Worm (Caenorhabditis elegans) whole organism, young adult: ENCODE data around the gene rhr-1.

Experiments used
- C06A6.2 ChIP-seq: fragments of 200-800 bp; sonication (Bioruptor generic); conservative IDR thresholded peaks from 2 replicates; pipeline ENCODE4 v1.3.6; 2022; ENCODE audit warnings: missing genetic modification characterization, missing compliant biosample characterization
- F52B5.7 ChIP-seq: sonication (generic microtip); optimal IDR thresholded peaks from 2 replicates; lab custom pipeline; 2016; ENCODE audit warnings: mild to moderate bottlenecking, missing genetic modification characterization, missing compliant biosample characterization
- F55B11.4 ChIP-seq: sonication (generic microtip); optimal IDR thresholded peaks from 2 replicates; lab custom pipeline; 2016; ENCODE audit warnings: missing compliant biosample characterization, missing genetic modification characterization, borderline replicate concordance; ENCODE audit not compliant: insufficient read depth
- K11D2.4 ChIP-seq: fragments of 200-800 bp; sonication (Bioruptor generic); IDR thresholded peaks from 2 replicates; pipeline ENCODE4 v1.3.6; 2022; ENCODE audit warnings: missing genetic modification reagents, missing genetic modification characterization, missing compliant biosample characterization
- K12H6.12 ChIP-seq: fragments of 200-800 bp; sonication (Bioruptor generic); optimal IDR thresholded peaks from 2 replicates; lab custom pipeline; 2018; ENCODE audit warnings: mild to moderate bottlenecking, missing genetic modification characterization, missing compliant biosample characterization
- Y53F4B.3 ChIP-seq: fragments of 200-800 bp; sonication (Bioruptor generic); IDR thresholded peaks from 2 replicates; pipeline ENCODE4 v1.3.6; 2022; ENCODE audit warnings: missing genetic modification reagents, missing genetic modification characterization, missing compliant biosample characterization
- akir-1 ChIP-seq: fragments of 200-800 bp; sonication (Bioruptor generic); optimal IDR thresholded peaks from 2 replicates; lab custom pipeline; 2018; ENCODE audit warnings: mild to moderate bottlenecking, missing genetic modification characterization, moderate library complexity, missing compliant biosample characterization
- aptf-2 ChIP-seq: fragments of 200-800 bp; sonication (Bioruptor generic); conservative IDR thresholded peaks from 2 replicates; pipeline ENCODE4 v1.3.6; 2022; ENCODE audit warnings: missing genetic modification reagents, missing genetic modification characterization, missing compliant biosample characterization
- aptf-3 ChIP-seq: fragments of 200-800 bp; sonication (Bioruptor generic); IDR thresholded peaks from 2 replicates; pipeline ENCODE4 v1.3.6; 2022; ENCODE audit warnings: missing genetic modification characterization, missing compliant biosample characterization
- athp-1 ChIP-seq: sonication (generic microtip); optimal IDR thresholded peaks from 2 replicates; lab custom pipeline; 2017; ENCODE audit warnings: mild to moderate bottlenecking, missing genetic modification characterization, missing compliant biosample characterization
- attf-6 ChIP-seq: fragments of 200-800 bp; sonication (Bioruptor generic); IDR thresholded peaks from 2 replicates; pipeline ENCODE4 v1.3.6; 2022; ENCODE audit warnings: missing genetic modification reagents, missing genetic modification characterization, missing compliant biosample characterization
- bed-1 ChIP-seq: fragments of 200-800 bp; sonication (Bioruptor generic); IDR thresholded peaks from 2 replicates; pipeline ENCODE4 v1.3.6; 2022; ENCODE audit warnings: missing genetic modification reagents, missing genetic modification characterization, missing compliant biosample characterization
- ceh-79 ChIP-seq: sonication (generic microtip); optimal IDR thresholded peaks from 2 replicates; lab custom pipeline; 2017; ENCODE audit warnings: mild to moderate bottlenecking, missing genetic modification characterization, missing compliant biosample characterization
- ceh-91 ChIP-seq: fragments of 200-800 bp; sonication (Bioruptor generic); IDR thresholded peaks from 2 replicates; pipeline ENCODE4 v1.3.6; 2022; ENCODE audit warnings: missing genetic modification reagents, missing genetic modification characterization, missing compliant biosample characterization
- die-1 ChIP-seq: sonication (generic microtip); optimal IDR thresholded peaks from 2 replicates; lab custom pipeline; 2016; ENCODE audit warnings: missing genotype, mild to moderate bottlenecking, missing genetic modification characterization, missing compliant biosample characterization
- dox-1 ChIP-seq: fragments of 200-800 bp; sonication (Bioruptor generic); IDR thresholded peaks from 2 replicates; pipeline ENCODE4 v1.3.6; 2022; ENCODE audit warnings: missing genetic modification reagents, missing genetic modification characterization, missing compliant biosample characterization
- egl-18 ChIP-seq: fragments of 200-800 bp; sonication (Bioruptor generic); IDR thresholded peaks from 2 replicates; pipeline ENCODE4 v1.3.6; 2022; ENCODE audit warnings: missing genetic modification reagents, missing genetic modification characterization, missing compliant biosample characterization
- ets-4 ChIP-seq: fragments of 200-800 bp; sonication (Bioruptor generic); optimal IDR thresholded peaks from 2 replicates; lab custom pipeline; 2018; ENCODE audit warnings: mild to moderate bottlenecking, missing genetic modification characterization, missing compliant biosample characterization
- him-1 ChIP-seq: sonication (generic microtip); optimal IDR thresholded peaks from 2 replicates; lab custom pipeline; 2016; ENCODE audit warnings: missing genotype, missing genetic modification reagents, missing genetic modification characterization, missing compliant biosample characterization
- hlh-12 ChIP-seq: sonication (generic microtip); optimal IDR thresholded peaks from 2 replicates; lab custom pipeline; 2016; ENCODE audit warnings: missing genetic modification characterization, missing compliant biosample characterization
- hlh-26 ChIP-seq: fragments of 200-800 bp; sonication (Bioruptor generic); conservative IDR thresholded peaks from 2 replicates; pipeline ENCODE4 v1.3.6; 2022; ENCODE audit warnings: missing genetic modification reagents, missing genetic modification characterization, missing compliant biosample characterization
- hmg-1.2 ChIP-seq: fragments of 200-800 bp; sonication (Bioruptor generic); IDR thresholded peaks from 2 replicates; pipeline ENCODE4 v1.3.6; 2022; ENCODE audit warnings: missing genetic modification reagents, missing genetic modification characterization, missing compliant biosample characterization
- hsf-1 ChIP-seq: fragments of 200-800 bp; sonication (Bioruptor generic); IDR thresholded peaks from 2 replicates; pipeline ENCODE4 v1.3.6; 2022; ENCODE audit warnings: missing genetic modification reagents, missing genetic modification characterization, missing compliant biosample characterization
- let-607 ChIP-seq, 2 experiments: fragments of 200-800 bp in 1 of 2; sonication (Bioruptor generic) in 1 of 2; sonication (generic microtip) in 1 of 2; optimal IDR thresholded peaks; 2 replicates each; lab custom pipeline; 2016 to 2018; ENCODE audit warnings: mild to moderate bottlenecking in 2 of 2, missing compliant biosample characterization in 2 of 2, missing genetic modification characterization in 2 of 2, moderate library complexity in 2 of 2, missing genotype in 1 of 2
- lin-26 ChIP-seq: fragments of 200-800 bp; sonication (Bioruptor generic); IDR thresholded peaks from 2 replicates; pipeline ENCODE4 v1.3.6; 2022; ENCODE audit warnings: missing genetic modification reagents, missing genetic modification characterization, missing compliant biosample characterization
- lin-40 ChIP-seq: sonication (generic microtip); optimal IDR thresholded peaks from 2 replicates; lab custom pipeline; 2016; ENCODE audit warnings: missing genetic modification characterization, mild to moderate bottlenecking, missing compliant biosample characterization, missing genotype, missing genetic modification reagents
- lsy-27 ChIP-seq: sonication (generic microtip); optimal IDR thresholded peaks from 2 replicates; lab custom pipeline; 2017; ENCODE audit warnings: missing genetic modification characterization, mild to moderate bottlenecking, missing compliant biosample characterization, antibody characterized with exemption, missing genotype, borderline replicate concordance; ENCODE audit not compliant: insufficient read depth
- madf-6 ChIP-seq: fragments of 200-800 bp; sonication (Bioruptor generic); IDR thresholded peaks from 2 replicates; pipeline ENCODE4 v1.3.6; 2022; ENCODE audit warnings: missing genetic modification reagents, missing genetic modification characterization, missing compliant biosample characterization
- madf-8 ChIP-seq: fragments of 200-800 bp; sonication (Bioruptor generic); conservative IDR thresholded peaks from 2 replicates; pipeline ENCODE4 v1.3.6; 2022; ENCODE audit warnings: missing genetic modification reagents, missing genetic modification characterization, missing compliant biosample characterization
- mel-28 ChIP-seq: sonication (generic microtip); optimal IDR thresholded peaks from 2 replicates; lab custom pipeline; 2016; ENCODE audit warnings: borderline replicate concordance, mild to moderate bottlenecking, missing genetic modification characterization, missing compliant biosample characterization
- mxl-1 ChIP-seq: sonication (generic microtip); optimal IDR thresholded peaks from 2 replicates; lab custom pipeline; 2016; ENCODE audit warnings: missing genetic modification characterization, missing compliant biosample characterization
- nfya-2 ChIP-seq: fragments of 200-800 bp; sonication (Bioruptor generic); IDR thresholded peaks from 2 replicates; pipeline ENCODE4 v1.3.6; 2022; ENCODE audit warnings: missing genetic modification reagents, missing genetic modification characterization, missing compliant biosample characterization
- nfyb-1 ChIP-seq: fragments of 200-800 bp; sonication (Bioruptor generic); IDR thresholded peaks from 2 replicates; pipeline ENCODE4 v1.3.6; 2022; ENCODE audit warnings: missing genetic modification reagents, missing genetic modification characterization, missing compliant biosample characterization
- nhr-120 ChIP-seq: fragments of 200-800 bp; sonication (Bioruptor generic); IDR thresholded peaks from 2 replicates; pipeline ENCODE4 v1.3.6; 2022; ENCODE audit warnings: missing genetic modification characterization, missing compliant biosample characterization
- nhr-179 ChIP-seq: sonication (generic microtip); optimal IDR thresholded peaks from 2 replicates; lab custom pipeline; 2016; ENCODE audit warnings: mild to moderate bottlenecking, missing genetic modification characterization, missing compliant biosample characterization
- nhr-90 ChIP-seq: sonication (generic microtip); optimal IDR thresholded peaks from 2 replicates; lab custom pipeline; 2016; ENCODE audit warnings: missing genotype, mild to moderate bottlenecking, missing genetic modification characterization, missing compliant biosample characterization
- pbrm-1 ChIP-seq: fragments of 200-800 bp; sonication (Bioruptor generic); IDR thresholded peaks from 2 replicates; pipeline ENCODE4 v1.3.6; 2022; ENCODE audit warnings: missing genetic modification reagents, missing genetic modification characterization, missing compliant biosample characterization
- pha-4 ChIP-seq: fragments of 150-350 bp; sonication (generic microtip); optimal IDR thresholded peaks from 2 replicates; lab custom pipeline; 2014; ENCODE audit warnings: missing biosample characterization, missing genetic modification reagents, missing genetic modification characterization
- rcor-1 ChIP-seq: fragments of 200-800 bp; sonication (Bioruptor generic); IDR thresholded peaks from 2 replicates; pipeline ENCODE4 v1.3.6; 2022; ENCODE audit warnings: missing genetic modification reagents, missing genetic modification characterization, missing compliant biosample characterization
- rec-8 ChIP-seq, 2 experiments: sonication (generic microtip); optimal IDR thresholded peaks; 2 replicates each; lab custom pipeline; 2016; ENCODE audit warnings: mild to moderate bottlenecking in 2 of 2, missing genetic modification characterization in 2 of 2, missing genetic modification reagents in 2 of 2, missing genotype in 2 of 2, missing biosample characterization in 1 of 2, missing compliant biosample characterization in 1 of 2, moderate library complexity in 1 of 2
- snpc-1.3 ChIP-seq: sonication (generic microtip); optimal IDR thresholded peaks from 2 replicates; lab custom pipeline; 2017; ENCODE audit warnings: missing genetic modification characterization, mild to moderate bottlenecking, missing compliant biosample characterization, antibody characterized with exemption, moderate library complexity, missing genotype, missing genetic modification reagents; ENCODE audit not compliant: insufficient read depth
- snpc-3.4 ChIP-seq: sonication (generic microtip); optimal IDR thresholded peaks from 2 replicates; lab custom pipeline; 2017; ENCODE audit warnings: missing genetic modification characterization, mild to moderate bottlenecking, missing compliant biosample characterization, antibody characterized with exemption, moderate library complexity, missing genotype, missing genetic modification reagents
- unc-62 ChIP-seq: fragments of 150-350 bp; optimal IDR thresholded peaks from 2 replicates; lab custom pipeline; 2014; ENCODE audit warnings: missing biosample characterization, missing genetic modification reagents, missing genetic modification characterization
- zfh-2 ChIP-seq: fragments of 200-800 bp; sonication (Bioruptor generic); conservative IDR thresholded peaks from 2 replicates; pipeline ENCODE4 v1.3.6; 2022; ENCODE audit warnings: missing genetic modification reagents, missing genetic modification characterization, missing compliant biosample characterization
- ztf-18 ChIP-seq: sonication (generic microtip); optimal IDR thresholded peaks from 2 replicates; lab custom pipeline; 2016; ENCODE audit warnings: missing genotype, mild to moderate bottlenecking, missing genetic modification characterization, missing compliant biosample characterization

rhr-1 gene

ce11 chrV:5433020-5433419 is 5.1 kb downstream of the rhr-1 start, which contains the start of gene acl-6 (continued):
- TF ChIP-seq lin-26 (GFP tag; lab: Robert Waterston, UW) (no peak), unc-62 (GFP tag; lab: Kevin White, UChicago) (no peak), nfyb-1 (GFP tag; lab: Robert Waterston, UW) (no peak), mel-28 (tag; lab: Kevin White, UChicago) (no peak), hlh-26 (GFP tag; lab: Robert Waterston, UW) (no peak), pha-4 (tag; lab: Kevin White, UChicago) (no peak), ceh-91 (GFP tag; lab: Robert Waterston, UW) (no peak), egl-18 (GFP tag; lab: Robert Waterston, UW) (no peak), lin-40 (tag; lab: Kevin White, UChicago) (peak; percentile 52), hlh-12 (tag; lab: Kevin White, UChicago) (no peak), rec-8 (tag; optimal IDR thresholded peaks at IDR 0.05; lab: Kevin White, UChicago) (no peak), F52B5.7 (tag; lab: Kevin White, UChicago) (no peak), F55B11.4 (tag; lab: Kevin White, UChicago) (no peak), madf-8 (GFP tag; lab: Robert Waterston, UW) (no peak), pbrm-1 (GFP tag; lab: Robert Waterston, UW) (no peak), rcor-1 (GFP tag; lab: Robert Waterston, UW) (no peak), bed-1 (GFP tag; lab: Robert Waterston, UW) (no peak), ceh-79 (tag; lab: Kevin White, UChicago) (no peak), attf-6 (GFP tag; lab: Robert Waterston, UW) (no peak), K11D2.4 (no peak; the same call in 1 of the 2 replicates), nhr-120 (GFP tag; lab: Robert Waterston, UW) (no peak), nhr-90 (peak; percentile 1), let-607 (tag; optimal IDR thresholded peaks at IDR 0.05; lab: Kevin White, UChicago) (peak in 1 of 2 experiments; percentile 16), akir-1 (GFP tag; lab: Kevin White, UChicago) (no peak), Y53F4B.3 (no peak), mxl-1 (tag; lab: Kevin White, UChicago) (no peak), ets-4 (GFP tag; lab: Kevin White, UChicago) (peak; percentile 72), zfh-2 (GFP tag; lab: Robert Waterston, UW) (no peak), aptf-3 (no peak)

- no peak for TF ChIP-seq him-1
These were observed 11.1 kb downstream of the rhr-1 start, which contains the start of gene snpc-1.3 for ce11 chrV:5439068-5439467. Gene snpc-1.3 (minus strand): TSS chrV:5439168.

- TF ChIP-seq ets-4 (GFP tag; lab: Kevin White, UChicago) (no peak), hsf-1 (GFP tag; lab: Robert Waterston, UW) (no peak), madf-6 (GFP tag; lab: Robert Waterston, UW) (no peak), die-1 (tag; lab: Kevin White, UChicago) (no peak), snpc-1.3 (tag; lab: Kevin White, UChicago) (no peak), aptf-2 (GFP tag; lab: Robert Waterston, UW) (no peak), nhr-179 (tag; lab: Kevin White, UChicago) (no peak), F52B5.7 (tag; lab: Kevin White, UChicago) (no peak), dox-1 (GFP tag; lab: Robert Waterston, UW) (no peak), ztf-18 (no peak), C06A6.2 (no peak), nfyb-1 (GFP tag; lab: Robert Waterston, UW) (no peak), lsy-27 (tag; lab: Kevin White, UChicago) (no peak), athp-1 (tag; lab: Kevin White, UChicago) (no peak), hmg-1.2 (GFP tag; lab: Robert Waterston, UW) (no peak), K12H6.12 (tag; lab: Kevin White, UChicago) (no peak), nfya-2 (GFP tag; lab: Robert Waterston, UW) (no peak), snpc-3.4 (tag; lab: Kevin White, UChicago) (no peak), him-1 (no peak)
These were observed 14.4 kb downstream of the rhr-1 start for ce11 chrV:5442366-5442765.
